Fruit fly (Drosophila melanogaster) Kc167 (cell line): ENCODE results near the gene CG31381.

Experiments used
- Myc ChIP-seq: fragments of >200 bp; optimal IDR thresholded peaks from 2 replicates; lab custom pipeline; 2017; ENCODE audit warnings: missing external identifiers
- Sin3A ChIP-seq: fragments of >200 bp; optimal IDR thresholded peaks from 2 replicates; lab custom pipeline; 2018; ENCODE audit warnings: missing external identifiers
- h ChIP-seq: fragments of >200 bp; optimal IDR thresholded peaks from 3 replicates; lab custom pipeline; 2018; ENCODE audit warnings: missing external identifiers
- insv ChIP-seq: fragments of >200 bp; optimal IDR thresholded peaks from 3 replicates; lab custom pipeline; 2018; ENCODE audit warnings: missing external identifiers
- psq ChIP-seq: fragments of >200 bp; optimal IDR thresholded peaks from 2 replicates; lab custom pipeline; 2017; ENCODE audit warnings: missing external identifiers
- ttk ChIP-seq: sonication (Bioruptor generic); optimal IDR thresholded peaks from 2 replicates; lab custom pipeline; 2017; ENCODE audit warnings: missing external identifiers

The CG31381 gene

DNA sequence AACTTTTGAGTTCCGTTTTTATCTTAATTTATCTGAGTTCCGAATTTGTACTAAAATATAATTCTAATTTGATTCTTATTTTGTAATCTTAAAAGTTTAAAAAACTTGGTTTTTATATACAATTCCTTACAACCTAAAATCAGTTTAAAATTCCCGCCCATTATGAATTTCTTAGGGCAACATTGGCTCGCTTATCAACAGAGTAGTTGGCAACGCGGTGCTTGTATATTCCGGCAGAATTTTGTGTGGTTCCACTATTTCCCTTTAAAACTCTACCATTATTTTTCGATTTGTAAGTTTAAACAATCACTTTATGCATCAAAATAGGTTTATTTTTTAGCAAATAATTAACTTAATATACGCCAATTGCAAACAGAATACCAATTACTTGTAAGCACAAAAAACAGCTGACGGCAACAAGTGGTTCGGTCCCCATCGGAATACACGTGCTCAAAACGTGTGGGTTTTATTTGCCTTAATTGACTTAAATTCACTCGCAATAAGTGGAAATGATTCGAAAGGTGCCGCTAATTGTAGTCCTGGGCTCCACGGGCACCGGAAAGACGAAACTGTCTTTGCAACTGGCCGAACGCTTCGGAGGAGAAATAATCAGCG is at the start of gene CG31381, which contains the start of gene CG11089:
Gene CG31381, plus strand, starts transcription at position 203 of the 615 bp plus-strand sequence.
Gene CG11089, plus strand, starts transcription at position 203 of the 615 bp plus-strand sequence.
- TF ChIP-seq Myc (no peak), insv (no peak), psq (lab: Kevin White, UChicago) (no peak), Sin3A (lab: Kevin White, UChicago) (no peak)

DNA sequence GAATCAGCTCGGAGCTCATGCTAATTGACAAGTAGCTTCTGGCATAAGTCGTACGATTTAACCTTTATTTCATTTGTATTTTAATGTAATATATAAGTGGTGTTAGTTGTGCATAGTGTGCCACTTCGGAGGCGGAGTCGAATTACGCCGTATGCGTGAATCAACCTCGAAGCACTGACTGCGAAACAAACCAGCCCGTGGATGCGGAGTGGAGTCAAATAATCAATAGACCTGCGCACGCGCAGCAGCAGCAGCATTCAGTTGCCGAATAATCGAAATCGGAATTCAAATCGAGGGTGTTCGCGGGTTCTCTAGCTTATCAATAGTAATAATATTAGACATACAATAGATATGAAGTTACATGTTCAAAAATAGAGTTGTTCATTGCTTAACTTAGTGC is 48.6 kb upstream of the CG31381 start, which contains the start of gene RabX4:
Gene RabX4, minus strand, starts transcription at position 176 of the 400 bp plus-strand sequence.
- TF ChIP-seq Sin3A (lab: Kevin White, UChicago): no peak
- no peak for TF ChIP-seq psq (lab: Kevin White, UChicago)
- no peak for TF ChIP-seq Myc
- TF ChIP-seq ttk (lab: Kevin White, UChicago): no peak
- TF ChIP-seq h (lab: Kevin White, UChicago): no peak
- no peak for TF ChIP-seq insv

DNA sequence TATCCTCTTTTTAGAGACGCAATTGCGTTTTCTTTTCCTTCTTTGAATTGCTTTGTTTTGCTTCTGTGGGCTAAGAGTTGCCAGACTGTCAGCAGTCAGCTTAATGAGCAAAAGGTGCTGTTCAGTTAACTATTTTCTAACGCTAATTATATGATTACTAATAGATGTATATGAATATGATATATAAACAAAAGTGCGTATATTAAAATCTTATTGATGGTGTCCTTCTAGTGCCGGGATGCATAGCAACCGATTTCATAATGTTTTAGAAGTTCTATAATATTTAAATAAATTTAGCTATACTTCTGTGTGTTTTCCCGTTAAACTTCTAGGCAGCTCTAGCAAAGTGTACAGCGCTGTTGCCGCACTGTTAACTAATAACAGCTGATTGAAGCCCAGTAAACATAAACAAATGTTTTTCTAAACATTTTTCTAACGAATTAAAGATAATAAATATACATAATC is 46.9 kb upstream of the CG31381 start, which contains the start of the genes Kaz and CG43273:
Gene Kaz, minus strand, starts transcription at position 73 of the 465 bp plus-strand sequence.
Gene CG43273, plus strand, starts transcription at position 415 of the 465 bp plus-strand sequence.
- no peak for TF ChIP-seq insv
- no peak for TF ChIP-seq psq (lab: Kevin White, UChicago)
- no peak for TF ChIP-seq h (lab: Kevin White, UChicago)
- TF ChIP-seq ttk (lab: Kevin White, UChicago): no peak
- TF ChIP-seq Sin3A (lab: Kevin White, UChicago): no peak

DNA sequence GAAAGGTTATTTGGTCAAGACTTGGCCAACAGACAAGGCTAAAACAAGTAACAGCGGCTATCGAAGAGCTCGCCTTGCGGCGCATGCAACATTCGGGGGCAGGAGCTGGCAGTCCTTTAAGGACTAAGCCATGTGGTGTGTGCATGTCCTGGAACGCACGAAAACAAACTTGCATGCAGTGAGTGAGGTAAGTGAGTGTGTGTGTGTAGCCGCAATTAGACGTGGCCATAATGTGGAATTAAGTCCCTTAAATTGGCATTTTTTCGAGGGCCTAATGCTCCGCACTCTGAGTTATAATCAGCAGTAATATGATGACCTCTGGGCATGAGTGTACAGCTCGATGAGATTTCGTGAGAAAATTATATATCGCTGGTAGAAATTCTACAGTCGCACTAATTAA is 43.2 kb upstream of the CG31381 start, which contains the start of gene sosie:
Gene sosie, plus strand, starts transcription at position 301 of the 400 bp plus-strand sequence.
- TF ChIP-seq psq (lab: Kevin White, UChicago) (no peak), insv (no peak), ttk (lab: Kevin White, UChicago) (no peak), Myc (no peak), h (lab: Kevin White, UChicago) (no peak), Sin3A (lab: Kevin White, UChicago) (no peak)

DNA sequence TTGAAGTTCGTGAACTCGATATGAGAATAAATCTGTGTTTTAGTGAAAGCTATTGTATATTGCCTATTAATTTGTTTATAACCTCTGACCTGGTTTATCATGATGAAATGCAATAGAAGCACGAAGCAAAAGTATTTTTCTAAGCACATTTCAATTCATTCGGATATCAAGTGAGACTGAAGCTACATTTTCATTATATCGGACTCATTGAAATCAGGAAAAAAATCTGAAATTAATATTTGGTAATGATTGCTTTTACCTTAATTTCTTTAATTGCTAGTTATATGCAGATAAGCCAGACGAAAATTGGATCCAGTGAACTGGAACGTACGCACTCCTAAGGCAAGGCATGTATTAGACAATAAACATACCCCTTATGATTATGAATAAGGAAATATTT is 35.8 kb upstream of the CG31381 start, which contains the start of gene CG33658:
Gene CG33658, minus strand, starts transcription at position 101 of the 400 bp plus-strand sequence.
- no peak for TF ChIP-seq insv
- no peak for TF ChIP-seq ttk (lab: Kevin White, UChicago)
- no peak for TF ChIP-seq Myc

DNA sequence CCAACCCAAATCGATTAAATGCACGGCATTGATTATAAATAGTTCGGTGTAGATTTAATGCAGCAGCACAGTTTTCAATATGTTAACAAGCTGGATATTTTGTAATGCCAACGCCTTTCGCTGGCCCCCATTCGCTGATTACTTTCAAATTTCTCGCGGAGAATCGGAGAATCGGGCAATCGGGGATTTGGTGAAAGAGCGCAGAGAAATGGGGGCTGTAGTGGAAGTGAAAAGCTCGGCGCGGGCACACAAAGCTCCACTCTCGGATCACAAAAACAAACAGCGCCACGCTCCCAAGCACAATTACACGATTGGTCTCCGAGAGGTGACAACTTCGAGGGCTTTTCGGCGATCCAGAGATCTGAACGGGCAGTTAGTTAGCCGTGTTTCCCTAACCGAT is 35.2 kb upstream of the CG31381 start, which contains the start of gene Esp:
Gene Esp, plus strand, starts transcription at position 301 of the 400 bp plus-strand sequence.
- TF ChIP-seq psq (lab: Kevin White, UChicago) (no peak), h (lab: Kevin White, UChicago) (no peak), ttk (lab: Kevin White, UChicago) (no peak), insv (no peak), Sin3A (lab: Kevin White, UChicago) (no peak), Myc (no peak)

DNA sequence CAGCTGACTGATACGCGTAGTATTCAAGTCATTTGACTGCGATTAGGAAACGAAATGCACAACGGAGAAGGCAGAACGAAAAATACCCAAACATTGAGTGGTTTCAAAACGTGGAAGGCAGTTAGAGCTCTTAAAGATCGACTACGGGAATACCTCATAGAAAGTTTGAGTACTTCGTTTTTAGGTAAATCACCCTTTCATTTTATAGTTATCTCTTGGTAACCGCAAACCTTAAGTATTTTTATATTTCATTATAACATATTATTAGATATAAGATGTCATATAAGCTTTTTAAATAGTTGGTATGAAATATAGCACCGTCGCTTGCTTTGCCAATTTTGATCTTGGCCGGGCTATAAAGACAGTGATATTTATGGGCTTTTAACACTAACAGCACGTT is 31.7 kb upstream of the CG31381 start:
- TF ChIP-seq h (lab: Kevin White, UChicago) (no peak), psq (lab: Kevin White, UChicago) (no peak), Sin3A (lab: Kevin White, UChicago) (no peak), insv (no peak), ttk (lab: Kevin White, UChicago) (no peak), Myc (no peak)

DNA sequence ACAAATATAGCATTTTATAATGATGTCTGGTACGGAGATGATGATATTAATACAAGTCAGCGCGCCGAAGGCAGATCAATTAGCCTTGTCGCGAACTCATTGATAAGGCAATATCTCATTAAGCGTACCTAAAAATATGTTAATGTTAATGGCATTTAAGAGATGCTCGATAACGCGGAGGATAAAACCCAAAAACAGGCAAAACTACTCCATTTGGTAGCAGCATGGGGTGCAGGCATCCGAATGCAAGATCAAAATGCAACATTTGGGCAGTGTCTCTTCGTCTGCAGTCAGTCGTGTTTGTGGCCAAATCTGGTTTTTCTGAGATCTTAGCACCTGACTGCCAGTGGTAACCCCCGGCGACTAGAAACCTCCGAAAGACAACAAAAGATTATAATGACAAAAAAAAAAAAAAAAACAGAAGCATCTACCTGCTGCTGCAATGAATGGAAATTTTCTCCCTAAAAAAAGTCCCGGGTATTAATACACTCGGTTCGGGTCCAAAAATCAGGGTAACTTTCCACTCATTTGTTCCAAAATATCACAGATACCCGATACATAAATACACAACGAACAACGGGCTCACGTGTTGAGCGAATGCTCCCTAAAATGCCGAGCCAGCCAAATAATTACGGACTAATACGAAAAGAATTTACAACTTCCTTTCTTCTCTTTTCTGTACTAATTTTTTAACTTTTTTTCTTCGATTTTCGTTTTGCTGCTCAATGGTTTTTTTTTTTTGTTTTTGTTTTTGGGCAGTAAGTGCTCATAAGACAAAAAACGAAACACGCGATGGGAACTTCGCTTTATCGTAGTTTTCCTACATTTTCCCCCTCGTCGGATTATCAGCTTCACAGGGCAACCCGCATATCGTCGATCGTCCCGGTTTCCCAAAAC is 30.6 kb upstream of the CG31381 start:
- no peak for TF ChIP-seq h (lab: Kevin White, UChicago)

DNA sequence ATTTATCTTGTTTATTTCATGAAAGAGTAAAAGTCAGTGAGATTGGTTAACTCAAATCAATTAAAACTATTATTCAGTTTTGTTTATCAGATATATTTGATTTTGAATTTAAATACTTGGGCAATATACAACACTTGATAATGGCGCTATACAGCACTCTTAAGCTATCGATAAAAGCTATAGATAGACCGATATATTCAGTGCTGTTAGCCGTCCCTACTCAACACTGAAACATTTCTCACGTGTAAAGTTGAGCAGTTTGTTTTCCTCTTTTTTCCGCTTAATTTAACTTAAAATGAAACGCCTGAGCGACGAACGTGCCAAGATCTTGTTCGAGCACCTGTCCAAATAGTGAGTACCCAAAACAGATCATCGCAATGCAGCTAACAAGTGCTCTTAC is 26.4 kb upstream of the CG31381 start, which contains the start of gene CG7006:
Gene CG7006, plus strand, starts transcription at position 208 of the 400 bp plus-strand sequence.
- no peak for TF ChIP-seq Sin3A (lab: Kevin White, UChicago)
- no peak for TF ChIP-seq insv
- TF ChIP-seq h (lab: Kevin White, UChicago): no peak
- TF ChIP-seq ttk (lab: Kevin White, UChicago): no peak
- TF ChIP-seq psq (lab: Kevin White, UChicago): no peak
- TF ChIP-seq Myc: no peak

DNA sequence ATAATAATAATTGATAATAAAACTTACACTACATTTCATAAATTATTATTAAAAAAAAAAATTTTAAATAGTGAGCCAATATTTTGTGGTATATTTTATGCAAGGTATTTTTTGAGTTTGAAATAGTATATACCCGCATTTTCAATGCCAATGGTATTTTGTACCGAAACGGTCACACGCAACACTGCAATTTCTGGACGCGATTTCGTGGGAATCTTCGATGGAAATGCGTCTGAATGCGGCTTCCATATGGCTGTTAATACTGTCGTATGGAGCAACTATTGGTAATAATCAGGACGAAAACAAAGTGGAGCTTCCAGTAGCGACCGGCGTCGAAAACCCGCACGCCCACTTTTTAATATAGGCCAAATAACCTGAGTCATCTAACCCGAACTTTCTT is 25.4 kb upstream of the CG31381 start, which contains the start of gene Nct:
Gene Nct, plus strand, starts transcription at position 173 of the 400 bp plus-strand sequence.
- TF ChIP-seq psq (lab: Kevin White, UChicago) (no peak), insv (no peak), Myc (no peak), Sin3A (lab: Kevin White, UChicago) (no peak), h (lab: Kevin White, UChicago) (no peak), ttk (lab: Kevin White, UChicago) (no peak)

DNA sequence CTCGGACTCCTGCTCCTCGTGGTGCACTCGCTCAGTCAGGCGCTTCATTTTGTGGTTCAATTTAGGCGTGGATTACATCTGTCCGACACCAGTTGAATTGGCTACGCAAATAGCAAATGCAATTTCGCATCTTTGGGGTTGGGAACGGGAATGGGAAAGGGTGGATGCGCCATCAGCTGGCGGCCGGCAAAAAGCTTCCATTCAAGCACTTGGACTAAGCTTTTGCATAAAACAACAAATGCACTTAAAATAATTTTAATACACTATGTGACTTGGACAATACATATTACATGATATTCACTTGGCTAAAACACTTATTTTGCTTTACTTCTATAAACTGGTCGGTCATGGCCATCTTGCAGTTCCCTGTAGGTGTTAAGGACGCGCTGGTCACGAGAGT is 20.7 kb upstream of the CG31381 start, which contains the start of gene HDAC11:
Gene HDAC11, minus strand, starts transcription at position 101 of the 400 bp plus-strand sequence.
- TF ChIP-seq ttk (lab: Kevin White, UChicago) (no peak), psq (lab: Kevin White, UChicago) (no peak), Myc (no peak), h (lab: Kevin White, UChicago) (no peak), insv (no peak), Sin3A (lab: Kevin White, UChicago) (no peak)

DNA sequence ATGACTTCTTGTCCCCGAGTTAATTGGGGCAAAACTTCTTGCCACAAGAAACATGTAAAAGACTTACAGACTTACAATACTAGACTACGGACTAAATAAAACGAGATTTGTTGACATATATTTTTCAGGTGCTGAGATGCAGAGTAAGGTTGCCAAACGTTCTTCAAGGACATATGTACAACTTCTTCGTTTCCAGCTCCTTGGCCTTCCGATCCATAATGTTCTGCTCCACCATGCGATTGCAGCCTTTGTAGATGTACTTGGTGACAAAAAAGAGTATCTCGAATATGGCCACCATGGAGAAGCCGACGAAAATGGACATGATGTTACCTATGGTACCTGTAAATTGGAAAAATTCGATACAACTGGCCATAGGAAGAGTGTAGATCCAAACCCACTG is 19.4 kb upstream of the CG31381 start, which contains the start of gene CAH4:
Gene CAH4, minus strand, starts transcription at position 101 of the 400 bp plus-strand sequence.
- TF ChIP-seq Sin3A (lab: Kevin White, UChicago): no peak
- TF ChIP-seq insv: no peak
- no peak for TF ChIP-seq h (lab: Kevin White, UChicago)
- TF ChIP-seq psq (lab: Kevin White, UChicago): no peak
- TF ChIP-seq ttk (lab: Kevin White, UChicago): no peak
- TF ChIP-seq Myc: no peak
